Comparison of ENCODE assay signal across 5 fruit fly cellular contexts in the genomic region with DNA sequence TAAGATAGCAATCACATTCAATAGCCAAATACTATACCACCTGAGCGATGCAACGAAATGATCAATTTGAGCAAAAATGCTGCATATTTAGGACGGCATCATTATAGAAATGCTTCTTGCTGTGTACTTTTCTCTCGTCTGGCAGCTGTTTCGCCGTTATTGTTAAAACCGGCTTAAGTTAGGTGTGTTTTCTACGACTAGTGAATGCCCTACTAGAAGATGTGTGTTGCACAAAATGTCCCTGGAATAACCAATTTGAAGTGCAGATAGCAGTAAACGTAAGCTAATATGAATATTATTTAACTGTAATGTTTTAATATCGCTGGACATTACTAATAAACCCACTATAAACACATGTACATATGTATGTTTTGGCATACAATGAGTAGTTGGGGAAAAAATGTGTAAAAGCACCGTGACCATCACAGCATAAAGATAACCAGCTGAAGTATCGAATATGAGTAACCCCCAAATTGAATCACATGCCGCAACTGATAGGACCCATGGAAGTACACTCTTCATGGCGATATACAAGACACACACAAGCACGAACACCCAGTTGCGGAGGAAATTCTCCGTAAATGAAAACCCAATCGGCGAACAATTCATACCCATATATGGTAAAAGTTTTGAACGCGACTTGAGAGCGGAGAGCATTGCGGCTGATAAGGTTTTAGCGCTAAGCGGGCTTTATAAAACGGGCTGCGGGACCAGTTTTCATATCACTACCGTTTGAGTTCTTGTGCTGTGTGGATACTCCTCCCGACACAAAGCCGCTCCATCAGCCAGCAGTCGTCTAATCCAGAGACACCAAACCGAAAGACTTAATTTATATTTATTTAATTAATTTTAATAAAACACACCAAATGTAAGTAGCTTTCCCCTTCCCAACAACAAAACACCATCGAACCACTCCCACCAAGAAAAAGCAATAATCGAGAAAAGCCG.
TF ChIP-seq lines count a peak whose summit lies in the region.

TSS of gene Act5C (plus strand) at position 716 of the 948 bp plus-strand sequence.

TF ChIP-seq in whole organism, adult, 20 proteins besides CTCF, POLR2A, EP300 and RAD21 (continued from another document):
- peak; percentile 63 for TF ChIP-seq CG11617 (GFP tag; optimal IDR thresholded peaks at IDR 0.05; lab: Kevin White, UChicago)
- peak; percentile 93 for TF ChIP-seq ovo (GFP tag; optimal IDR thresholded peaks at IDR 0.05; lab: Kevin White, UChicago)
- peak; percentile 32 for TF ChIP-seq CG7045 (GFP tag; optimal IDR thresholded peaks at IDR 0.05; lab: Kevin White, UChicago)
- TF ChIP-seq CG5204 (GFP tag; optimal IDR thresholded peaks at IDR 0.05; lab: Kevin White, UChicago) = peak; percentile 71

TF ChIP-seq in whole organism, embryonic, 481 proteins besides CTCF, POLR2A, EP300 and RAD21 (continued from another document and continues in another):
- TF ChIP-seq CG18262 (tag; optimal IDR thresholded peaks at IDR 0.05; lab: Kevin White, UChicago) (peak; percentile 95), lola (GFP tag; optimal IDR thresholded peaks at IDR 0.05; lab: Kevin White, UChicago) (peak in 1 of 3 experiments; percentile 93), CG18599 (GFP tag; optimal IDR thresholded peaks at IDR 0.05; lab: Kevin White, UChicago) (peak; percentile 94), slp2 (GFP tag; optimal IDR thresholded peaks at IDR 0.05; lab: Kevin White, UChicago) (peak; percentile 94), croc (GFP tag; conservative IDR thresholded peaks at IDR 0.05; lab: Robert Waterston, UW) (peak; percentile 92), gem (tag; optimal IDR thresholded peaks at IDR 0.05; lab: Kevin White, UChicago) (peak; percentile 97), al (GFP tag; IDR thresholded peaks at IDR 0.05; lab: Robert Waterston, UW) (peak; percentile 85), Hsf (GFP tag; optimal IDR thresholded peaks at IDR 0.05; lab: Kevin White, UChicago) (peak; percentile 95), bab2 (GFP tag; optimal IDR thresholded peaks at IDR 0.05; lab: Kevin White, UChicago) (peak; percentile 94), eyg (GFP tag; optimal IDR thresholded peaks at IDR 0.05; lab: Kevin White, UChicago) (peak; percentile 86), CG14667 (GFP tag; IDR thresholded peaks at IDR 0.05; lab: Robert Waterston, UW) (peak; percentile 89), CG7372 (GFP tag; IDR thresholded peaks at IDR 0.05; lab: Robert Waterston, UW) (peak; percentile 86), CG1832 (GFP tag; optimal IDR thresholded peaks at IDR 0.05; lab: Kevin White, UChicago) (no peak), CG6854 (GFP tag; optimal IDR thresholded peaks at IDR 0.05; lab: Kevin White, UChicago) (peak; percentile 86), Mes4 (GFP tag; optimal IDR thresholded peaks at IDR 0.05; lab: Kevin White, UChicago) (peak; percentile 90), ap (GFP tag; IDR thresholded peaks at IDR 0.05; lab: Robert Waterston, UW) (peak; percentile 82), usp (GFP tag; optimal IDR thresholded peaks at IDR 0.05; lab: Kevin White, UChicago) (no peak), CG2712 (tag; optimal IDR thresholded peaks at IDR 0.05; lab: Kevin White, UChicago) (peak; percentile 96), Opbp (GFP tag; IDR thresholded peaks at IDR 0.05; lab: Robert Waterston, UW; ENCODE audit: partially characterized antibody) (no peak), dimm (GFP tag; IDR thresholded peaks at IDR 0.05; lab: Robert Waterston, UW) (peak; percentile 70), Lhr (GFP tag; optimal IDR thresholded peaks at IDR 0.05; lab: Kevin White, UChicago) (peak; percentile 70), CG15269 (tag; optimal IDR thresholded peaks at IDR 0.05; lab: Kevin White, UChicago) (peak; percentile 94), corto (GFP tag; optimal IDR thresholded peaks at IDR 0.05; lab: Kevin White, UChicago) (no peak), D19B (GFP tag; optimal IDR thresholded peaks at IDR 0.05; lab: Kevin White, UChicago) (peak; percentile 76), CG11695 (GFP tag; IDR thresholded peaks at IDR 0.05; lab: Robert Waterston, UW) (peak; percentile 90), luna (GFP tag; optimal IDR thresholded peaks at IDR 0.05; lab: Kevin White, UChicago) (peak; percentile 81), NFAT (GFP tag; IDR thresholded peaks at IDR 0.05; lab: Robert Waterston, UW) (peak; percentile 89), CG7271 (tag; optimal IDR thresholded peaks at IDR 0.05; lab: Kevin White, UChicago) (peak; percentile 84), chm (GFP tag; IDR thresholded peaks at IDR 0.05; lab: Robert Waterston, UW) (peak; percentile 93)

TF ChIP-seq in whole organism, prepupa, 60 proteins besides CTCF, POLR2A, EP300 and RAD21 (continued from another document and continues in another):
- peak; percentile 96 for TF ChIP-seq CG8632 (GFP tag; optimal IDR thresholded peaks at IDR 0.05; lab: Kevin White, UChicago)
- peak; percentile 46 for TF ChIP-seq Hr38 (GFP tag; optimal IDR thresholded peaks at IDR 0.05; lab: Kevin White, UChicago)
- TF ChIP-seq CG7368 (GFP tag; optimal IDR thresholded peaks at IDR 0.05; lab: Kevin White, UChicago) = peak; percentile 97
- peak; percentile 96 for TF ChIP-seq Smox (GFP tag; optimal IDR thresholded peaks at IDR 0.05; lab: Kevin White, UChicago)
- peak; percentile 97 for TF ChIP-seq Sox14 (GFP tag; optimal IDR thresholded peaks at IDR 0.05; lab: Kevin White, UChicago)
- TF ChIP-seq CG16779 (tag; optimal IDR thresholded peaks at IDR 0.05; lab: Kevin White, UChicago) = peak; percentile 96
- TF ChIP-seq CG8119 (GFP tag; IDR thresholded peaks at IDR 0.05; lab: Robert Waterston, UW) = peak; percentile 95
- TF ChIP-seq net (GFP tag; optimal IDR thresholded peaks at IDR 0.05; lab: Kevin White, UChicago) = peak; percentile 97
- peak; percentile 97 for TF ChIP-seq CG6792 (GFP tag; optimal IDR thresholded peaks at IDR 0.05; lab: Kevin White, UChicago)
- TF ChIP-seq Eip75B (GFP tag; optimal IDR thresholded peaks at IDR 0.05; lab: Kevin White, UChicago) = peak; percentile 98
- peak; percentile 95 for TF ChIP-seq Hr4 (GFP tag; optimal IDR thresholded peaks at IDR 0.05; lab: Kevin White, UChicago)
- TF ChIP-seq Ets96B (tag; optimal IDR thresholded peaks at IDR 0.05; lab: Kevin White, UChicago) = peak; percentile 97
- peak; percentile 96 for TF ChIP-seq Gug (GFP tag; IDR thresholded peaks at IDR 0.05; lab: Robert Waterston, UW)
- TF ChIP-seq pdm3 (GFP tag; optimal IDR thresholded peaks at IDR 0.05; lab: Kevin White, UChicago) = peak; percentile 98
- TF ChIP-seq Blimp-1 (GFP tag; optimal IDR thresholded peaks at IDR 0.05; lab: Kevin White, UChicago) = peak; percentile 86
- peak; percentile 96 for TF ChIP-seq dsx (GFP tag; optimal IDR thresholded peaks at IDR 0.05; lab: Kevin White, UChicago; ENCODE audit: poor library complexity, severe bottlenecking)
- peak; percentile 97 for TF ChIP-seq CG6854 (GFP tag; optimal IDR thresholded peaks at IDR 0.05; lab: Kevin White, UChicago)
- peak; percentile 96 for TF ChIP-seq achi (GFP tag; optimal IDR thresholded peaks at IDR 0.05; lab: Kevin White, UChicago)
- TF ChIP-seq CG10631 (GFP tag; optimal IDR thresholded peaks at IDR 0.05; lab: Kevin White, UChicago) = peak; percentile 97
- TF ChIP-seq Met (GFP tag; optimal IDR thresholded peaks at IDR 0.05; lab: Kevin White, UChicago) = peak; percentile 97
- TF ChIP-seq CG6163 (GFP tag; IDR thresholded peaks at IDR 0.05; lab: Robert Waterston, UW) = peak; percentile 98
- peak; percentile 97 for TF ChIP-seq Eip93F (GFP tag; optimal IDR thresholded peaks at IDR 0.05; lab: Kevin White, UChicago)
- peak; percentile 91 for TF ChIP-seq CG9139 (GFP tag; optimal IDR thresholded peaks at IDR 0.05; lab: Kevin White, UChicago)
- TF ChIP-seq CG1621 (tag; optimal IDR thresholded peaks at IDR 0.05; lab: Kevin White, UChicago) = peak; percentile 99
- peak; percentile 90 to 98 for TF ChIP-seq salr (GFP tag; optimal IDR thresholded peaks at IDR 0.05; lab: Kevin White, UChicago)
- TF ChIP-seq CG15336 (GFP tag; IDR thresholded peaks at IDR 0.05; lab: Robert Waterston, UW) = peak; percentile 96
- TF ChIP-seq fkh (GFP tag; optimal IDR thresholded peaks at IDR 0.05; lab: Kevin White, UChicago) = peak; percentile 38
- TF ChIP-seq CG3919 (GFP tag; optimal IDR thresholded peaks at IDR 0.05; lab: Kevin White, UChicago) = peak; percentile 98
- TF ChIP-seq fd59A (GFP tag; optimal IDR thresholded peaks at IDR 0.05; lab: Kevin White, UChicago) = peak; percentile 97

TF ChIP-seq in whole organism, pupa, 21 proteins besides CTCF, POLR2A, EP300 and RAD21 (continued from another document):
- TF ChIP-seq CG9948 (tag; optimal IDR thresholded peaks at IDR 0.05; lab: Kevin White, UChicago) (peak; percentile 97), rn (GFP tag; IDR thresholded peaks at IDR 0.05; lab: Robert Waterston, UW) (peak; percentile 95), Ets98B (GFP tag; IDR thresholded peaks at IDR 0.05; lab: Robert Waterston, UW) (peak; percentile 97)

TF ChIP-seq in whole organism, wandering third instar larva, 38 proteins besides CTCF, POLR2A, EP300 and RAD21 (continued from another document):
- TF ChIP-seq Rel (GFP tag; optimal IDR thresholded peaks at IDR 0.05; lab: Kevin White, UChicago) = peak; percentile 74
- peak; percentile 81 for TF ChIP-seq Rel (tag; optimal IDR thresholded peaks at IDR 0.05; lab: Kevin White, UChicago)
- peak; percentile 87 for TF ChIP-seq brk (GFP tag; optimal IDR thresholded peaks at IDR 0.05; lab: Kevin White, UChicago)
- peak; percentile 75 for TF ChIP-seq Jra (GFP tag; optimal IDR thresholded peaks at IDR 0.05; lab: Kevin White, UChicago)
- peak; percentile 66 for TF ChIP-seq Hr83 (GFP tag; optimal IDR thresholded peaks at IDR 0.05; lab: Kevin White, UChicago; ENCODE audit: poor library complexity, severe bottlenecking)
- peak; percentile 97 for TF ChIP-seq br (GFP tag; optimal IDR thresholded peaks at IDR 0.05; lab: Kevin White, UChicago)
- TF ChIP-seq Dif (GFP tag; optimal IDR thresholded peaks at IDR 0.05; lab: Kevin White, UChicago; ENCODE audit: partially characterized antibody) = peak; percentile 67
- peak; percentile 92 for TF ChIP-seq CG9705 (GFP tag; optimal IDR thresholded peaks at IDR 0.05; lab: Kevin White, UChicago)
- peak; percentile 47 for TF ChIP-seq GATAd (GFP tag; optimal IDR thresholded peaks at IDR 0.05; lab: Kevin White, UChicago)
- peak; percentile 97 for TF ChIP-seq HLH106 (tag; optimal IDR thresholded peaks at IDR 0.05; lab: Kevin White, UChicago)
- peak; percentile 97 for TF ChIP-seq rgr (GFP tag; optimal IDR thresholded peaks at IDR 0.05; lab: Kevin White, UChicago)
- peak; percentile 97 for TF ChIP-seq h (GFP tag; optimal IDR thresholded peaks at IDR 0.05; lab: Kevin White, UChicago)
- peak; percentile 91 for TF ChIP-seq CrebA (GFP tag; optimal IDR thresholded peaks at IDR 0.05; lab: Kevin White, UChicago; ENCODE audit: borderline replicate concordance)
- TF ChIP-seq dmrt93B (GFP tag; optimal IDR thresholded peaks at IDR 0.05; lab: Kevin White, UChicago) = peak; percentile 93
- TF ChIP-seq usp (GFP tag; optimal IDR thresholded peaks at IDR 0.05; lab: Kevin White, UChicago) = no peak
- TF ChIP-seq lola (GFP tag; optimal IDR thresholded peaks at IDR 0.05; lab: Kevin White, UChicago) = no peak
- peak; percentile 95 for TF ChIP-seq sage (GFP tag; optimal IDR thresholded peaks at IDR 0.05; lab: Kevin White, UChicago)
- peak; percentile 97 for TF ChIP-seq Sp1 (GFP tag; optimal IDR thresholded peaks at IDR 0.05; lab: Kevin White, UChicago)
- no peak for TF ChIP-seq Myc (optimal IDR thresholded peaks at IDR 0.05; lab: Kevin White, UChicago)
- TF ChIP-seq psq (GFP tag; optimal IDR thresholded peaks at IDR 0.05; lab: Kevin White, UChicago) = peak; percentile 91
- TF ChIP-seq N (GFP tag; optimal IDR thresholded peaks at IDR 0.05; lab: Kevin White, UChicago) = no peak
- TF ChIP-seq jim (GFP tag; optimal IDR thresholded peaks at IDR 0.05; lab: Kevin White, UChicago) = no peak
TF ChIP-seq in whole organism, wandering third instar larva: peak in this region for 28.
